Worm (Caenorhabditis elegans) whole organism, L4 larva: ENCODE data around the gene T04H1.5.

Experiments
- D1046.2 ChIP-seq: fragments of 200-800 bp; sonication (Bioruptor generic); IDR thresholded peaks from 2 replicates; pipeline ENCODE4 v1.3.6; 2022; ENCODE audit warnings: missing genetic modification characterization, missing compliant biosample characterization
- F10B5.3 ChIP-seq: sonication (generic microtip); optimal IDR thresholded peaks from 2 replicates; lab custom pipeline; 2016; ENCODE audit warnings: mild to moderate bottlenecking, missing genetic modification characterization, missing compliant biosample characterization
- F26F4.8 ChIP-seq: fragments of 200-800 bp; sonication (Bioruptor generic); conservative IDR thresholded peaks from 2 replicates; pipeline ENCODE4 v1.3.6; 2022; ENCODE audit warnings: missing genetic modification characterization, missing compliant biosample characterization
- R02D3.7 ChIP-seq: fragments of 150-350 bp; sonication (generic microtip); optimal IDR thresholded peaks from 3 replicates; lab custom pipeline; 2014; ENCODE audit warnings: missing biosample characterization, missing genetic modification characterization
- T26A8.4 ChIP-seq: fragments of 200-800 bp; sonication (Bioruptor generic); IDR thresholded peaks from 2 replicates; pipeline ENCODE4 v1.3.6; 2022; ENCODE audit warnings: missing genetic modification characterization, missing compliant biosample characterization
- Y105C5A.15 ChIP-seq: fragments of 200-800 bp; sonication (Bioruptor generic); IDR thresholded peaks from 2 replicates; pipeline ENCODE4 v1.3.6; 2022; ENCODE audit warnings: missing genetic modification characterization, missing compliant biosample characterization
- Y48G9A.11 ChIP-seq: fragments of 200-800 bp; sonication (Bioruptor generic); IDR thresholded peaks from 2 replicates; pipeline ENCODE4 v1.3.6; 2022; ENCODE audit warnings: missing genetic modification reagents, missing genetic modification characterization, missing compliant biosample characterization
- Y5F2A.4 ChIP-seq: fragments of 200-800 bp; sonication (Bioruptor generic); optimal IDR thresholded peaks from 2 replicates; lab custom pipeline; 2018; ENCODE audit warnings: mild to moderate bottlenecking, missing genetic modification characterization, missing compliant biosample characterization
- ama-1 ChIP-seq: fragments of 150-350 bp; optimal IDR thresholded peaks from 2 replicates; lab custom pipeline; 2014; ENCODE audit warnings: inconsistent platforms, mixed read lengths
- ceh-20 ChIP-seq: fragments of 200-800 bp; sonication (Bioruptor generic); IDR thresholded peaks from 2 replicates; pipeline ENCODE4 v1.3.6; 2022; ENCODE audit warnings: missing genetic modification reagents, missing genetic modification characterization, missing compliant biosample characterization
- ceh-28 ChIP-seq: fragments of 150-350 bp; optimal IDR thresholded peaks from 2 replicates; lab custom pipeline; 2014; ENCODE audit warnings: missing biosample characterization, missing genetic modification reagents, missing genetic modification characterization
- ceh-32 ChIP-seq: sonication (generic microtip); optimal IDR thresholded peaks from 2 replicates; lab custom pipeline; 2016; ENCODE audit warnings: mild to moderate bottlenecking, missing genetic modification characterization, missing compliant biosample characterization; ENCODE audit not compliant: poor library complexity
- ceh-44 ChIP-seq: fragments of 200-800 bp; sonication (Bioruptor generic); IDR thresholded peaks from 2 replicates; pipeline ENCODE4 v1.3.6; 2022; ENCODE audit warnings: missing genetic modification reagents, missing genetic modification characterization, missing compliant biosample characterization
- ceh-62 ChIP-seq: sonication (generic microtip); optimal IDR thresholded peaks from 2 replicates; lab custom pipeline; 2017; ENCODE audit warnings: missing biosample characterization, missing genetic modification characterization
- ces-1 ChIP-seq: fragments of 150-350 bp; sonication (generic microtip); optimal IDR thresholded peaks from 4 replicates; lab custom pipeline; 2014; ENCODE audit warnings: missing biosample characterization, missing genetic modification reagents, missing genetic modification characterization
- daf-8 ChIP-seq: fragments of 200-800 bp; sonication (Bioruptor generic); IDR thresholded peaks from 2 replicates; pipeline ENCODE4 v1.3.6; 2022; ENCODE audit warnings: missing genetic modification characterization, missing compliant biosample characterization
- dmd-9 ChIP-seq: fragments of 200-800 bp; sonication (Bioruptor generic); IDR thresholded peaks from 2 replicates; pipeline ENCODE4 v1.3.6; 2022; ENCODE audit warnings: missing genetic modification reagents, missing genetic modification characterization, missing compliant biosample characterization
- duxl-1 ChIP-seq: sonication (generic microtip); optimal IDR thresholded peaks from 2 replicates; lab custom pipeline; 2016; ENCODE audit warnings: mild to moderate bottlenecking, missing genetic modification characterization, moderate library complexity, missing compliant biosample characterization; ENCODE audit not compliant: poor library complexity
- egl-27 ChIP-seq: sonication (generic microtip); optimal IDR thresholded peaks from 3 replicates; lab custom pipeline; 2017; ENCODE audit warnings: missing biosample characterization, missing genetic modification reagents, missing genetic modification characterization
- fkh-10 ChIP-seq: fragments of 150-350 bp; optimal IDR thresholded peaks from 2 replicates; lab custom pipeline; 2014; ENCODE audit warnings: missing biosample characterization, missing genetic modification reagents, missing genetic modification characterization
- fos-1 ChIP-seq: fragments of 150-350 bp; optimal IDR thresholded peaks from 2 replicates; lab custom pipeline; 2014; ENCODE audit warnings: missing biosample characterization, missing genetic modification characterization
- hif-1 ChIP-seq, 2 experiments: sonication (generic microtip); optimal IDR thresholded peaks; 2 replicates each; lab custom pipeline; 2016 to 2017; ENCODE audit warnings: missing compliant biosample characterization in 2 of 2, missing genetic modification characterization in 2 of 2, missing genetic modification reagents in 2 of 2, missing genotype in 2 of 2, mild to moderate bottlenecking in 1 of 2
- hlh-30 ChIP-seq: sonication (generic microtip); optimal IDR thresholded peaks from 2 replicates; lab custom pipeline; 2017; ENCODE audit warnings: antibody characterized with exemption, mild to moderate bottlenecking, missing genetic modification characterization, missing compliant biosample characterization; ENCODE audit not compliant: insufficient read depth
- lim-7 ChIP-seq: fragments of 200-800 bp; sonication (Bioruptor generic); IDR thresholded peaks from 2 replicates; pipeline ENCODE4 v1.3.6; 2022; ENCODE audit warnings: missing genetic modification characterization, missing compliant biosample characterization
- lin-29 ChIP-seq: fragments of 200-800 bp; sonication (Bioruptor generic); IDR thresholded peaks from 2 replicates; pipeline ENCODE4 v1.3.6; 2022; ENCODE audit warnings: missing genetic modification reagents, missing genetic modification characterization, missing compliant biosample characterization
- lsy-2 ChIP-seq, 2 experiments: fragments of 150-350 bp in 1 of 2; sonication (generic microtip) in 1 of 2; optimal IDR thresholded peaks; 2 replicates each; lab custom pipeline; 2014 to 2017; ENCODE audit warnings: missing biosample characterization in 2 of 2, missing genetic modification characterization in 2 of 2
- madf-5 ChIP-seq, 2 experiments: fragments of 200-800 bp; sonication (Bioruptor generic); IDR thresholded peaks; 2 replicates each; pipeline ENCODE4 v1.3.6; 2022; ENCODE audit warnings: missing compliant biosample characterization in 2 of 2, missing genetic modification characterization in 2 of 2
- mep-1 ChIP-seq: fragments of 150-350 bp; sonication (generic microtip); optimal IDR thresholded peaks from 3 replicates; lab custom pipeline; 2014; ENCODE audit warnings: missing biosample characterization, missing genetic modification characterization
- mes-2 ChIP-seq: sonication (generic microtip); optimal IDR thresholded peaks from 2 replicates; lab custom pipeline; 2016; ENCODE audit warnings: missing genotype, mild to moderate bottlenecking, missing genetic modification characterization, missing compliant biosample characterization; ENCODE audit not compliant: poor library complexity, severe bottlenecking
- nhr-10 ChIP-seq: fragments of 150-350 bp; optimal IDR thresholded peaks from 2 replicates; lab custom pipeline; 2014; ENCODE audit warnings: missing biosample characterization, missing genetic modification characterization
- nhr-11 ChIP-seq: fragments of 150-350 bp; optimal IDR thresholded peaks from 2 replicates; lab custom pipeline; 2014; ENCODE audit warnings: missing biosample characterization, missing genetic modification characterization
- nhr-111 ChIP-seq: fragments of 200-800 bp; sonication (Bioruptor generic); optimal IDR thresholded peaks from 2 replicates; lab custom pipeline; 2018; ENCODE audit warnings: mild to moderate bottlenecking, missing genetic modification characterization, missing compliant biosample characterization
- nhr-237 ChIP-seq: sonication (generic microtip); optimal IDR thresholded peaks from 2 replicates; lab custom pipeline; 2017; ENCODE audit warnings: missing biosample characterization, missing genetic modification characterization
- nhr-25 ChIP-seq: sonication (generic microtip); optimal IDR thresholded peaks from 2 replicates; lab custom pipeline; 2017; ENCODE audit warnings: missing genetic modification characterization, mild to moderate bottlenecking, missing compliant biosample characterization, antibody characterized with exemption, moderate library complexity, borderline replicate concordance; ENCODE audit not compliant: insufficient read depth
- nhr-41 ChIP-seq: fragments of 200-800 bp; sonication (Bioruptor generic); IDR thresholded peaks from 2 replicates; pipeline ENCODE4 v1.3.6; 2022; ENCODE audit warnings: missing genetic modification reagents, missing genetic modification characterization, missing compliant biosample characterization
- nhr-42 ChIP-seq: fragments of 200-800 bp; sonication (Bioruptor generic); IDR thresholded peaks from 2 replicates; pipeline ENCODE4 v1.3.6; 2022; ENCODE audit warnings: missing genetic modification characterization, missing compliant biosample characterization
- nhr-48 ChIP-seq: sonication (generic microtip); optimal IDR thresholded peaks from 2 replicates; lab custom pipeline; 2016; ENCODE audit warnings: mild to moderate bottlenecking, missing genetic modification characterization, missing compliant biosample characterization
- nhr-76 ChIP-seq: fragments of 150-350 bp; optimal IDR thresholded peaks from 2 replicates; lab custom pipeline; 2014; ENCODE audit warnings: missing biosample characterization, missing genetic modification characterization
- pha-4 ChIP-seq, 2 experiments: fragments of 150-350 bp in 1 of 2; fragments of 200-800 bp in 1 of 2; sonication (Bioruptor generic) in 1 of 2; IDR thresholded peaks in 1 of 2; optimal IDR thresholded peaks in 1 of 2; 2 replicates each; pipeline versions ENCODE4 v1.3.6 to Lab custom; 2014 to 2022; ENCODE audit warnings: missing genetic modification characterization in 2 of 2, missing genetic modification reagents in 2 of 2, missing biosample characterization in 1 of 2, missing compliant biosample characterization in 1 of 2
- php-3 ChIP-seq: fragments of 200-800 bp; sonication (Bioruptor generic); IDR thresholded peaks from 2 replicates; pipeline ENCODE4 v1.3.6; 2022; ENCODE audit warnings: missing genetic modification reagents, missing genetic modification characterization, missing compliant biosample characterization
- saeg-2 ChIP-seq: fragments of 200-800 bp; sonication (Bioruptor generic); IDR thresholded peaks from 2 replicates; pipeline ENCODE4 v1.3.6; 2022; ENCODE audit warnings: missing genetic modification reagents, missing genetic modification characterization, missing compliant biosample characterization
- sdz-12 ChIP-seq: fragments of 200-800 bp; sonication (Bioruptor generic); optimal IDR thresholded peaks from 2 replicates; lab custom pipeline; 2018; ENCODE audit warnings: mild to moderate bottlenecking, missing genetic modification characterization, missing compliant biosample characterization
- skn-1 ChIP-seq: fragments of 150-350 bp; optimal IDR thresholded peaks from 2 replicates; lab custom pipeline; 2014; ENCODE audit warnings: missing biosample characterization, missing genetic modification characterization
- snpc-1.2 ChIP-seq: fragments of 200-800 bp; sonication (Bioruptor generic); IDR thresholded peaks from 2 replicates; pipeline ENCODE4 v1.3.6; 2022; ENCODE audit warnings: missing genetic modification reagents, missing genetic modification characterization, missing compliant biosample characterization
- tag-97 ChIP-seq: fragments of 200-800 bp; sonication (Bioruptor generic); IDR thresholded peaks from 2 replicates; pipeline ENCODE4 v1.3.6; 2022; ENCODE audit warnings: missing genetic modification characterization, missing compliant biosample characterization
- tra-1 ChIP-seq: fragments of 200-800 bp; sonication (Bioruptor generic); IDR thresholded peaks from 2 replicates; pipeline ENCODE4 v1.3.6; 2022; ENCODE audit warnings: missing genetic modification reagents, missing genetic modification characterization, missing compliant biosample characterization
- unc-130 ChIP-seq: sonication (generic microtip); optimal IDR thresholded peaks from 2 replicates; lab custom pipeline; 2016; ENCODE audit warnings: missing genetic modification reagents, missing genetic modification characterization, missing compliant biosample characterization
- unc-39 ChIP-seq: sonication (generic microtip); optimal IDR thresholded peaks from 2 replicates; lab custom pipeline; 2017; ENCODE audit warnings: missing biosample characterization, missing genetic modification characterization
- zag-1 ChIP-seq: fragments of 150-350 bp; optimal IDR thresholded peaks from 2 replicates; lab custom pipeline; 2014; ENCODE audit warnings: missing biosample characterization, missing genetic modification characterization
- zfp-3 ChIP-seq: fragments of 200-800 bp; sonication (Bioruptor generic); conservative IDR thresholded peaks from 2 replicates; pipeline ENCODE4 v1.3.6; 2022; ENCODE audit warnings: missing genetic modification reagents, missing genetic modification characterization, missing compliant biosample characterization
- zip-2 ChIP-seq: fragments of 150-350 bp; optimal IDR thresholded peaks from 2 replicates; lab custom pipeline; 2014; ENCODE audit warnings: missing biosample characterization, missing genetic modification characterization

Gene T04H1.5

DNA sequence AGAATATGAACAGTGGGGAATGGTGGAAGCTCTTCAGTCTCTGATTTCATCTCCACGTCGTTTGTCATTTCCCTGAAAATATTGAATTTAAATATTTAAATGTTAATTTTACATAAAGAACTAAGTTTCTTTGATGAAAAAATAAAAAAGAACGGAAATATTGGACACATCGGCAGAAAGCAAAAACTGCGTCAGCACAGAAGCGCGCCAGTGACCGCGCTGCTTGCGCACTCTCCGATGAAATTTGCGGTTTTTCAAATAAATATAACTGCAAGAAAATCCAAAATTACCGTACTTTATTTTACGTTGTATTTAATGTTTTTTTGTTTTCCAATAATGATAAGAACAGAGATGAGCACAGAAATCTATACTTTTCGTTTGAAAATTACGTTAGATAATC is 40.4 kb downstream of the T04H1.5 start, which contains the start of the genes srpa-68 and srh-16 (continued):
- TF ChIP-seq zag-1 (tag; lab: Kevin White, UChicago) (no peak), nhr-25 (tag; lab: Kevin White, UChicago) (no peak), egl-27 (tag; lab: Kevin White, UChicago) (no peak), Y5F2A.4 (GFP tag; lab: Kevin White, UChicago) (no peak), D1046.2 (GFP tag; lab: Robert Waterston, UW) (0 out of 2 replicates have a peak, but pooled peaks have one; percentile 67), zip-2 (peak; percentile 78), nhr-41 (GFP tag; lab: Robert Waterston, UW) (no peak), zfp-3 (no peak), sdz-12 (GFP tag; lab: Kevin White, UChicago) (no peak), nhr-42 (GFP tag; lab: Robert Waterston, UW) (0 out of 2 replicates have a peak, but pooled peaks have one; percentile 44), F26F4.8 (GFP tag; lab: Robert Waterston, UW) (no peak), ceh-32 (tag; lab: Kevin White, UChicago) (peak; percentile 26), Y105C5A.15 (GFP tag; lab: Robert Waterston, UW) (no peak), madf-5 (GFP tag; IDR thresholded peaks at IDR 0.05; lab: Robert Waterston, UW) (no peak), nhr-237 (no peak), duxl-1 (tag; lab: Kevin White, UChicago) (peak; percentile 87), unc-130 (peak; percentile 59), hlh-30 (tag; lab: Kevin White, UChicago) (peak; percentile 80), ceh-28 (tag; lab: Kevin White, UChicago) (no peak), lsy-2 (tag; optimal IDR thresholded peaks at IDR 0.05; lab: Kevin White, UChicago) (peak; percentile 22 to 94), nhr-111 (GFP tag; lab: Kevin White, UChicago) (no peak), ceh-20 (peak; percentile 87), snpc-1.2 (GFP tag; lab: Robert Waterston, UW) (peak; percentile 61; the same call in 1 of the 2 replicates), ces-1 (GFP tag; lab: Kevin White, UChicago) (no peak), daf-8 (GFP tag; lab: Robert Waterston, UW) (no peak), lin-29 (GFP tag; lab: Robert Waterston, UW) (peak; percentile 63), fos-1 (tag; lab: Kevin White, UChicago) (no peak), T26A8.4 (peak; percentile 89), ceh-44 (GFP tag; lab: Robert Waterston, UW) (no peak), nhr-10 (no peak), fkh-10 (GFP tag; lab: Kevin White, UChicago) (peak; percentile 46), pha-4 (GFP tag; IDR thresholded peaks at IDR 0.05; lab: Robert Waterston, UW) (peak; percentile 80; the same call in 1 of the 2 replicates), pha-4 (tag; optimal IDR thresholded peaks at IDR 0.05; lab: Kevin White, UChicago) (no peak), unc-39 (no peak), saeg-2 (no peak), ceh-62 (tag; lab: Kevin White, UChicago) (no peak), mes-2 (peak; percentile 93), dmd-9 (GFP tag; lab: Robert Waterston, UW) (no peak), hif-1 (tag; optimal IDR thresholded peaks at IDR 0.05; lab: Kevin White, UChicago) (peak in 1 of 2 experiments; percentile 44), tra-1 (GFP tag; lab: Robert Waterston, UW) (0 out of 2 replicates have a peak, but pooled peaks have one; percentile 21), F10B5.3 (tag; lab: Kevin White, UChicago) (peak; percentile 79), mep-1 (tag; lab: Kevin White, UChicago) (peak; percentile 90), R02D3.7 (tag; lab: Kevin White, UChicago) (no peak), ama-1 (no peak), tag-97 (GFP tag; lab: Robert Waterston, UW) (no peak), php-3 (GFP tag; lab: Robert Waterston, UW) (no peak), nhr-11 (peak; percentile 56), lim-7 (GFP tag; lab: Robert Waterston, UW) (no peak), skn-1 (tag; lab: Kevin White, UChicago) (no peak), Y48G9A.11 (peak; percentile 86), nhr-48 (peak; percentile 77), nhr-76 (peak; percentile 14)
